Worm (Caenorhabditis elegans) whole organism, mixed stage, embryonic: Measurements from ENCODE around the gene mam-4.

Source experiments
- elt-3 ChIP-seq: fragments of 150-350 bp; optimal IDR thresholded peaks from 2 replicates; lab custom pipeline; 2014; ENCODE audit warnings: missing biosample characterization, missing genetic modification characterization
- lin-13 ChIP-seq: fragments of 150-350 bp; optimal IDR thresholded peaks from 2 replicates; lab custom pipeline; 2014; ENCODE audit warnings: missing biosample characterization, missing genetic modification characterization
- lin-32 ChIP-seq: fragments of 200-800 bp; sonication (Bioruptor generic); optimal IDR thresholded peaks from 2 replicates; lab custom pipeline; 2018; ENCODE audit warnings: mild to moderate bottlenecking, missing genetic modification characterization, missing compliant biosample characterization
- lsy-2 ChIP-seq: fragments of 150-350 bp; optimal IDR thresholded peaks from 2 replicates; lab custom pipeline; 2014; ENCODE audit warnings: missing biosample characterization, missing genetic modification characterization
- unc-120 ChIP-seq: sonication (generic microtip); optimal IDR thresholded peaks from 2 replicates; lab custom pipeline; 2017; ENCODE audit warnings: missing genetic modification characterization, missing compliant biosample characterization; ENCODE audit not compliant: poor library complexity, severe bottlenecking
- unc-62 ChIP-seq: fragments of 150-350 bp; optimal IDR thresholded peaks from 2 replicates; lab custom pipeline; 2014; ENCODE audit warnings: missing biosample characterization, missing genetic modification reagents, missing genetic modification characterization

- TF ChIP-seq lin-13 (tag; lab: Kevin White, UChicago) = no peak
- TF ChIP-seq lsy-2 (tag; lab: Kevin White, UChicago) = no peak
- no peak for TF ChIP-seq elt-3 (tag; lab: Kevin White, UChicago)
- no peak for TF ChIP-seq unc-120 (tag; lab: Kevin White, UChicago)
- no peak for TF ChIP-seq unc-62 (GFP tag; lab: Kevin White, UChicago)
- TF ChIP-seq lin-32 (GFP tag; lab: Kevin White, UChicago) = no peak
These were observed 31.6 kb downstream of the mam-4 start for ce11 chrV:11279564-11279963.
